Fruit fly (Drosophila melanogaster): ENCODE measurements around the gene CG32856.

CG32856 gene

dm6 chr3R:15974235-15974634, 9.1 kb upstream of the CG32856 start (continued):
- TF ChIP-seq Mad (GFP tag; optimal IDR thresholded peaks at IDR 0.05) (peak; percentile 70), Nf-YA (GFP tag; IDR thresholded peaks at IDR 0.05) (no peak), CG30403 (GFP tag; optimal IDR thresholded peaks at IDR 0.05) (peak; percentile 90), B-H2 (GFP tag; optimal IDR thresholded peaks at IDR 0.05) (peak; percentile 61), CG8359 (GFP tag; optimal IDR thresholded peaks at IDR 0.05; ENCODE audit: borderline replicate concordance) (peak; percentile 48), Nf-YB (GFP tag; optimal IDR thresholded peaks at IDR 0.05) (peak; percentile 42), Max (GFP tag; optimal IDR thresholded peaks at IDR 0.05) (peak; percentile 61), Atf6 (GFP tag; IDR thresholded peaks at IDR 0.05) (no peak), peb (GFP tag; IDR thresholded peaks at IDR 0.05) (no peak), CG4282 (GFP tag; optimal IDR thresholded peaks at IDR 0.05) (peak; percentile 3), Rx (GFP tag; IDR thresholded peaks at IDR 0.05) (no peak), Ets65A (GFP tag) (peak; percentile 96), bowl (GFP tag; IDR thresholded peaks at IDR 0.05) (no peak), onecut (GFP tag; IDR thresholded peaks at IDR 0.05) (peak; percentile 61), Hr78 (GFP tag; optimal IDR thresholded peaks at IDR 0.05) (peak in 1 of 2 experiments; percentile 54), CG1647 (GFP tag; optimal IDR thresholded peaks at IDR 0.05) (peak; percentile 58), ro (GFP tag; IDR thresholded peaks at IDR 0.05) (no peak), CG12219 (GFP tag; optimal IDR thresholded peaks at IDR 0.05) (peak; percentile 81), CG17912 (GFP tag; optimal IDR thresholded peaks at IDR 0.05) (no peak), CG5180 (GFP tag; optimal IDR thresholded peaks at IDR 0.05) (peak; percentile 70), CG2202 (tag; optimal IDR thresholded peaks at IDR 0.05) (peak; percentile 26), Hr39 (optimal IDR thresholded peaks at IDR 0.05) (no peak), gce (GFP tag; IDR thresholded peaks at IDR 0.05) (no peak), tio (GFP tag; optimal IDR thresholded peaks at IDR 0.05) (peak; percentile 75), kah (GFP tag; optimal IDR thresholded peaks at IDR 0.05) (peak; percentile 77), CG1832 (GFP tag; optimal IDR thresholded peaks at IDR 0.05) (no peak), eve (GFP tag; optimal IDR thresholded peaks at IDR 0.05) (no peak), CG12071 (GFP tag; optimal IDR thresholded peaks at IDR 0.05) (peak; percentile 79), slp2 (GFP tag; optimal IDR thresholded peaks at IDR 0.05) (peak; percentile 71), CG11695 (GFP tag; IDR thresholded peaks at IDR 0.05) (no peak), Asciz (GFP tag; optimal IDR thresholded peaks at IDR 0.05) (peak; percentile 68), Blimp-1 (GFP tag; optimal IDR thresholded peaks at IDR 0.05) (peak; percentile 80), Bteb2 (GFP tag; optimal IDR thresholded peaks at IDR 0.05) (peak; percentile 75), run (tag; optimal IDR thresholded peaks at IDR 0.05) (peak; percentile 61), zf30C (GFP tag; optimal IDR thresholded peaks at IDR 0.05) (peak; percentile 83), fru (optimal IDR thresholded peaks at IDR 0.05) (no peak), CG6689 (GFP tag; IDR thresholded peaks at IDR 0.05) (no peak), Doc2 (GFP tag; IDR thresholded peaks at IDR 0.05) (no peak), CG31388 (GFP tag; optimal IDR thresholded peaks at IDR 0.05) (peak; percentile 66), inv (GFP tag; IDR thresholded peaks at IDR 0.05; ENCODE audit: partially characterized antibody) (no peak), CG10654 (GFP tag; optimal IDR thresholded peaks at IDR 0.05) (peak; percentile 73), CG2199 (GFP tag; IDR thresholded peaks at IDR 0.05) (no peak), Antp (GFP tag; optimal IDR thresholded peaks at IDR 0.05) (peak; percentile 74), h (optimal IDR thresholded peaks at IDR 0.05) (no peak), CG8388 (GFP tag; optimal IDR thresholded peaks at IDR 0.05) (peak; percentile 78), CG1792 (GFP tag; optimal IDR thresholded peaks at IDR 0.05) (peak; percentile 71), seq (GFP tag; IDR thresholded peaks at IDR 0.05) (no peak), CG1529 (GFP tag; optimal IDR thresholded peaks at IDR 0.05) (peak; percentile 76), otp (GFP tag; IDR thresholded peaks at IDR 0.05) (no peak), CG18599 (GFP tag; optimal IDR thresholded peaks at IDR 0.05) (peak; percentile 83), slou (GFP tag; optimal IDR thresholded peaks at IDR 0.05) (no peak), z (GFP tag; IDR thresholded peaks at IDR 0.05) (no peak), toy (GFP tag; IDR thresholded peaks at IDR 0.05) (no peak)

Data from whole organism, embryonic.